Fruit fly (Drosophila melanogaster) Kc167 (cell line): ENCODE results near the gene CG42833.

Experiments
- Myc ChIP-seq: fragments of >200 bp; optimal IDR thresholded peaks from 2 replicates; lab custom pipeline; 2017; ENCODE audit warnings: missing external identifiers
- Sin3A ChIP-seq: fragments of >200 bp; optimal IDR thresholded peaks from 2 replicates; lab custom pipeline; 2018; ENCODE audit warnings: missing external identifiers
- h ChIP-seq: fragments of >200 bp; optimal IDR thresholded peaks from 3 replicates; lab custom pipeline; 2018; ENCODE audit warnings: missing external identifiers
- insv ChIP-seq: fragments of >200 bp; optimal IDR thresholded peaks from 3 replicates; lab custom pipeline; 2018; ENCODE audit warnings: missing external identifiers
- psq ChIP-seq: fragments of >200 bp; optimal IDR thresholded peaks from 2 replicates; lab custom pipeline; 2017; ENCODE audit warnings: missing external identifiers
- ttk ChIP-seq: sonication (Bioruptor generic); optimal IDR thresholded peaks from 2 replicates; lab custom pipeline; 2017; ENCODE audit warnings: missing external identifiers

DNA sequence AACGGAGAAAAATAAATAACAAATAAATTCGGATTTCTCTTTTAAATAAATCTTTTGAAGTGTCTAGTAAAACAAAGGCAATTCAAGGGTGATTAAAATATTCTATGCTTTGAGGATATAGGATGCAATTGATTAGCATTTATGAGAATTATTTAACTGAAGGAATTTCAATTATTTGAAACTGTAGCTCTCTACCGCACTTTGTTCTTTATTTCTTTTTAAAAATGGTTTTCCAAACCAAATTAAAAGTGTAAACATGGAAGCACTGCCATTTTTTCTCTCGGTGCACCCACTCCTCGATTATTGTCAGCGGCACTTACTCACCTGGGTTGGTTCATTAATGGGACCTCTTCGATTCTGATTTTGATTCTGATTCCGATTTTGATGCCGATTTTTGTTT is 31.7 kb upstream of the CG42833 start:
- no peak for TF ChIP-seq insv (lab: Kevin White, UChicago)
- no peak for TF ChIP-seq ttk (lab: Kevin White, UChicago)
- TF ChIP-seq Sin3A (lab: Kevin White, UChicago), result no peak
- TF ChIP-seq psq, result no peak
- no peak for TF ChIP-seq Myc (lab: Kevin White, UChicago)
- no peak for TF ChIP-seq h
